Worm (Caenorhabditis elegans): Measurements from ENCODE around the gene srv-25.
A peak's percentile ranks its signal among the peaks of the same experiment; 100 is the strongest.

The srv-25 gene

ce11 chrIV:6271923-6272322, 31.6 kb downstream of the srv-25 start, which contains the start of gene srv-31:
Gene srv-31 (minus strand): TSS chrIV:6272023.
- TF ChIP-seq saeg-2 (GFP tag; IDR thresholded peaks at IDR 0.05): no peak
- no peak for TF ChIP-seq zag-1 (tag; optimal IDR thresholded peaks at IDR 0.05)
- TF ChIP-seq skn-1 (tag; optimal IDR thresholded peaks at IDR 0.05): no peak
- no peak for TF ChIP-seq ceh-44 (GFP tag; IDR thresholded peaks at IDR 0.05)
- TF ChIP-seq dve-1 (tag; optimal IDR thresholded peaks at IDR 0.05; ENCODE audit: insufficient read depth): no peak
- no peak for TF ChIP-seq spr-1 (tag; optimal IDR thresholded peaks at IDR 0.05)
- no peak for TF ChIP-seq Y75B8A.6 (GFP tag; IDR thresholded peaks at IDR 0.05)

- TF ChIP-seq dmd-9 (GFP tag; IDR thresholded peaks at IDR 0.05) (no peak), mxl-3 (GFP tag; optimal IDR thresholded peaks at IDR 0.05) (no peak), ztf-7 (tag; optimal IDR thresholded peaks at IDR 0.05) (no peak), unc-62 (GFP tag; optimal IDR thresholded peaks at IDR 0.05 in 1 of 2) (peak in 1 of 2 experiments; percentile 42), unc-62 (tag; optimal IDR thresholded peaks at IDR 0.05) (no peak), F10B5.3 (tag; optimal IDR thresholded peaks at IDR 0.05) (no peak), ztf-11 (tag; optimal IDR thresholded peaks at IDR 0.05) (no peak), hmg-1.1 (GFP tag; IDR thresholded peaks at IDR 0.05) (no peak)
These were observed 34.2 kb downstream of the srv-25 start, which contains the start of gene srv-30 for ce11 chrIV:6269346-6269745. Gene srv-30 (minus strand): TSS chrIV:6269446.

ce11 chrIV:6266499-6266898, 37.0 kb downstream of the srv-25 start, which contains the start of gene srv-29:
Gene srv-29 (minus strand): TSS chrIV:6266599.
- TF ChIP-seq nhr-76 (tag; optimal IDR thresholded peaks at IDR 0.05) (no peak), dmd-6 (GFP tag; IDR thresholded peaks at IDR 0.05) (no peak), fos-1 (tag; optimal IDR thresholded peaks at IDR 0.05) (no peak), lin-39 (tag; optimal IDR thresholded peaks at IDR 0.05) (no peak), spr-3 (GFP tag; optimal IDR thresholded peaks at IDR 0.05) (no peak), ceh-44 (GFP tag; IDR thresholded peaks at IDR 0.05) (no peak), dmd-8 (GFP tag; IDR thresholded peaks at IDR 0.05) (no peak), hlh-11 (tag; optimal IDR thresholded peaks at IDR 0.05) (no peak), saeg-2 (GFP tag; IDR thresholded peaks at IDR 0.05) (no peak), zag-1 (tag; optimal IDR thresholded peaks at IDR 0.05) (no peak), ceh-32 (tag; optimal IDR thresholded peaks at IDR 0.05; ENCODE audit: poor library complexity) (no peak), T26A8.4 (GFP tag; IDR thresholded peaks at IDR 0.05) (no peak), lin-38 (GFP tag; IDR thresholded peaks at IDR 0.05) (no peak), snpc-1.2 (GFP tag; IDR thresholded peaks at IDR 0.05) (no peak), dmd-9 (GFP tag; IDR thresholded peaks at IDR 0.05) (no peak), vab-7 (GFP tag; IDR thresholded peaks at IDR 0.05) (no peak), F26F4.8 (GFP tag; conservative IDR thresholded peaks at IDR 0.05) (no peak), lin-13 (GFP tag; optimal IDR thresholded peaks at IDR 0.05) (no peak), ceh-20 (GFP tag; IDR thresholded peaks at IDR 0.05) (no peak)

- TF ChIP-seq aha-1 (tag): peak; percentile 7
- no peak for TF ChIP-seq nhr-48 (tag; optimal IDR thresholded peaks at IDR 0.05)
- TF ChIP-seq daf-12 (tag; optimal IDR thresholded peaks at IDR 0.05): no peak
- no peak for TF ChIP-seq dmd-9 (GFP tag; IDR thresholded peaks at IDR 0.05)
- peak in 1 of 2 experiments; percentile 33 for TF ChIP-seq unc-62 (GFP tag; optimal IDR thresholded peaks at IDR 0.05 in 1 of 2)
- TF ChIP-seq unc-62 (tag; optimal IDR thresholded peaks at IDR 0.05): no peak
These were observed 40.3 kb downstream of the srv-25 start, which contains the start of gene srv-28 for ce11 chrIV:6263244-6263643. Gene srv-28 (minus strand): TSS chrIV:6263344.

- no peak for TF ChIP-seq lsy-2 (tag; optimal IDR thresholded peaks at IDR 0.05)
- TF ChIP-seq php-3 (GFP tag; IDR thresholded peaks at IDR 0.05): no peak
- no peak for TF ChIP-seq egl-27 (tag; optimal IDR thresholded peaks at IDR 0.05)
- TF ChIP-seq mes-2 (tag; optimal IDR thresholded peaks at IDR 0.05; ENCODE audit: poor library complexity, severe bottlenecking): no peak
- TF ChIP-seq mdl-1 (tag; optimal IDR thresholded peaks at IDR 0.05): no peak
- no peak for TF ChIP-seq zfp-3 (GFP tag; conservative IDR thresholded peaks at IDR 0.05)
- no peak for TF ChIP-seq lin-29 (GFP tag; IDR thresholded peaks at IDR 0.05)
- TF ChIP-seq zag-1 (tag; optimal IDR thresholded peaks at IDR 0.05): no peak
- no peak for TF ChIP-seq ZK337.2 (GFP tag; IDR thresholded peaks at IDR 0.05)
- no peak for TF ChIP-seq F37D6.2 (tag; optimal IDR thresholded peaks at IDR 0.05)
- no peak for TF ChIP-seq dve-1 (tag; optimal IDR thresholded peaks at IDR 0.05; ENCODE audit: insufficient read depth)
- no peak for TF ChIP-seq Y105C5A.15 (GFP tag; IDR thresholded peaks at IDR 0.05)
- no peak for TF ChIP-seq daf-12 (tag; optimal IDR thresholded peaks at IDR 0.05)
- TF ChIP-seq nhr-6 (tag; optimal IDR thresholded peaks at IDR 0.05): no peak
- TF ChIP-seq mxl-2 (GFP tag; conservative IDR thresholded peaks at IDR 0.05): no peak
- no peak for TF ChIP-seq F44E2.7 (GFP tag; IDR thresholded peaks at IDR 0.05)
These were observed 43.8 kb downstream of the srv-25 start, which contains the start of gene nlp-16 for ce11 chrIV:6259732-6260131. Gene nlp-16 (minus strand): TSS chrIV:6259832.

Measured in whole organism, L4 larva.